Worm (Caenorhabditis elegans) whole organism, L2 larva: ENCODE results near the gene dcar-1.

Source experiments
- C34F6.9 ChIP-seq: fragments of 150-350 bp; optimal IDR thresholded peaks from 2 replicates; lab custom pipeline; 2014; ENCODE audit warnings: missing biosample characterization, missing genetic modification characterization
- F13H6.1 ChIP-seq: sonication (generic microtip); optimal IDR thresholded peaks from 2 replicates; lab custom pipeline; 2016; ENCODE audit warnings: missing genetic modification characterization, missing compliant biosample characterization
- R02D3.7 ChIP-seq: fragments of 150-350 bp; optimal IDR thresholded peaks from 2 replicates; lab custom pipeline; 2014; ENCODE audit warnings: missing biosample characterization, missing genetic modification characterization
- Y55F3AM.14 ChIP-seq: fragments of 200-800 bp; sonication (Bioruptor generic); optimal IDR thresholded peaks from 2 replicates; lab custom pipeline; 2018; ENCODE audit warnings: mild to moderate bottlenecking, missing genetic modification characterization, missing compliant biosample characterization
- ZK546.5 ChIP-seq: sonication (generic microtip); optimal IDR thresholded peaks from 2 replicates; lab custom pipeline; 2017; ENCODE audit warnings: missing biosample characterization, missing genetic modification characterization
- alr-1 ChIP-seq: fragments of 150-350 bp; optimal IDR thresholded peaks from 2 replicates; lab custom pipeline; 2014; ENCODE audit warnings: missing biosample characterization, missing genetic modification characterization
- ama-1 ChIP-seq: fragments of 150-350 bp; optimal IDR thresholded peaks from 2 replicates; lab custom pipeline; 2018; ENCODE audit warnings: inconsistent platforms
- blmp-1 ChIP-seq: sonication (generic microtip); optimal IDR thresholded peaks from 2 replicates; lab custom pipeline; 2017; ENCODE audit warnings: missing genetic modification characterization, mild to moderate bottlenecking, missing compliant biosample characterization, antibody characterized with exemption, moderate library complexity; ENCODE audit not compliant: insufficient read depth
- ceh-16 ChIP-seq: fragments of 150-350 bp; optimal IDR thresholded peaks from 2 replicates; lab custom pipeline; 2014; ENCODE audit warnings: missing biosample characterization, missing genetic modification characterization
- ceh-82 ChIP-seq: fragments of 150-350 bp; optimal IDR thresholded peaks from 2 replicates; lab custom pipeline; 2014; ENCODE audit warnings: missing biosample characterization, missing genetic modification characterization
- crh-2 ChIP-seq: sonication (generic microtip); optimal IDR thresholded peaks from 2 replicates; lab custom pipeline; 2017; ENCODE audit warnings: missing biosample characterization, missing genetic modification characterization
- dmd-4 ChIP-seq: sonication (generic microtip); optimal IDR thresholded peaks from 2 replicates; lab custom pipeline; 2017; ENCODE audit warnings: missing biosample characterization, missing genetic modification characterization
- egl-27 ChIP-seq: sonication (generic microtip); optimal IDR thresholded peaks from 3 replicates; lab custom pipeline; 2017; ENCODE audit warnings: missing biosample characterization, missing genetic modification reagents, missing genetic modification characterization
- elt-1 ChIP-seq: fragments of 150-350 bp; optimal IDR thresholded peaks from 2 replicates; lab custom pipeline; 2014; ENCODE audit warnings: missing biosample characterization, missing genetic modification characterization
- elt-3 ChIP-seq: sonication (generic microtip); optimal IDR thresholded peaks from 2 replicates; lab custom pipeline; 2017; ENCODE audit warnings: missing biosample characterization, missing genetic modification characterization
- fos-1 ChIP-seq: fragments of 150-350 bp; optimal IDR thresholded peaks from 2 replicates; lab custom pipeline; 2014; ENCODE audit warnings: missing biosample characterization, missing genetic modification characterization
- gmeb-1 ChIP-seq: fragments of 150-350 bp; optimal IDR thresholded peaks from 2 replicates; lab custom pipeline; 2014; ENCODE audit warnings: missing biosample characterization, missing genetic modification characterization
- lin-11 ChIP-seq: fragments of 150-350 bp; sonication (generic microtip); optimal IDR thresholded peaks from 2 replicates; lab custom pipeline; 2014; ENCODE audit warnings: missing biosample characterization, missing genetic modification characterization, inconsistent platforms, mixed read lengths
- lin-13 ChIP-seq: fragments of 150-350 bp; optimal IDR thresholded peaks from 2 replicates; lab custom pipeline; 2014; ENCODE audit warnings: missing biosample characterization, missing genetic modification reagents, missing genetic modification characterization
- lin-39 ChIP-seq: fragments of 150-350 bp; optimal IDR thresholded peaks from 2 replicates; lab custom pipeline; 2014; ENCODE audit warnings: missing biosample characterization, missing genetic modification reagents, missing genetic modification characterization
- lsy-2 ChIP-seq, 2 experiments: fragments of 150-350 bp in 1 of 2; sonication (generic microtip) in 1 of 2; optimal IDR thresholded peaks; 2 replicates each; lab custom pipeline; 2014 to 2017; ENCODE audit warnings: missing biosample characterization in 2 of 2, missing genetic modification characterization in 2 of 2
- mab-5 ChIP-seq: fragments of 150-350 bp; optimal IDR thresholded peaks from 2 replicates; lab custom pipeline; 2014; ENCODE audit warnings: missing biosample characterization, missing genetic modification characterization
- mbf-1 ChIP-seq: sonication (generic microtip); optimal IDR thresholded peaks from 2 replicates; lab custom pipeline; 2017; ENCODE audit warnings: missing biosample characterization, missing genetic modification characterization
- mdl-1 ChIP-seq, 2 experiments: fragments of 150-350 bp in 1 of 2; sonication (generic microtip) in 1 of 2; optimal IDR thresholded peaks; 2 replicates each; lab custom pipeline; 2017; ENCODE audit warnings: missing biosample characterization in 2 of 2, missing genetic modification characterization in 2 of 2
- nhr-11 ChIP-seq: fragments of 150-350 bp; optimal IDR thresholded peaks from 2 replicates; lab custom pipeline; 2014; ENCODE audit warnings: missing biosample characterization, missing genetic modification characterization
- nhr-12 ChIP-seq: fragments of 150-350 bp; optimal IDR thresholded peaks from 2 replicates; lab custom pipeline; 2014; ENCODE audit warnings: missing biosample characterization, missing genetic modification characterization
- nhr-129 ChIP-seq: fragments of 150-350 bp; optimal IDR thresholded peaks from 2 replicates; lab custom pipeline; 2014; ENCODE audit warnings: missing biosample characterization, missing genetic modification characterization
- nhr-21 ChIP-seq: fragments of 150-350 bp; optimal IDR thresholded peaks from 2 replicates; lab custom pipeline; 2014; ENCODE audit warnings: missing biosample characterization, missing genetic modification characterization
- nhr-25 ChIP-seq: fragments of 150-350 bp; sonication (generic microtip); optimal IDR thresholded peaks from 3 replicates; lab custom pipeline; 2014; ENCODE audit warnings: missing biosample characterization, missing genetic modification characterization
- nhr-6 ChIP-seq: fragments of 150-350 bp; optimal IDR thresholded peaks from 2 replicates; lab custom pipeline; 2014; ENCODE audit warnings: missing biosample characterization, missing genetic modification characterization
- nhr-77 ChIP-seq: fragments of 150-350 bp; optimal IDR thresholded peaks from 2 replicates; lab custom pipeline; 2014; ENCODE audit warnings: missing biosample characterization, missing genetic modification characterization
- sem-4 ChIP-seq: fragments of 150-350 bp; optimal IDR thresholded peaks from 2 replicates; lab custom pipeline; 2014; ENCODE audit warnings: missing biosample characterization, missing genetic modification reagents, missing genetic modification characterization
- skn-1 ChIP-seq: sonication (generic microtip); optimal IDR thresholded peaks from 2 replicates; lab custom pipeline; 2017; ENCODE audit warnings: missing biosample characterization, missing genetic modification characterization
- sma-3 ChIP-seq: sonication (generic microtip); optimal IDR thresholded peaks from 2 replicates; lab custom pipeline; 2016; ENCODE audit warnings: missing genetic modification reagents, missing genetic modification characterization, missing compliant biosample characterization
- sma-9 ChIP-seq, 2 experiments: fragments of 150-350 bp in 1 of 2; sonication (generic microtip) in 1 of 2; optimal IDR thresholded peaks; 2 replicates each; lab custom pipeline; 2014 to 2016; ENCODE audit warnings: missing genetic modification characterization in 2 of 2, mild to moderate bottlenecking in 1 of 2, missing biosample characterization in 1 of 2, missing compliant biosample characterization in 1 of 2, missing genetic modification reagents in 1 of 2, moderate library complexity in 1 of 2
- snpc-4 ChIP-seq: fragments of 150-350 bp; optimal IDR thresholded peaks from 2 replicates; lab custom pipeline; 2014; ENCODE audit warnings: missing biosample characterization, missing genetic modification characterization
- unc-39 ChIP-seq: fragments of 150-350 bp; optimal IDR thresholded peaks from 2 replicates; lab custom pipeline; 2014; ENCODE audit warnings: missing biosample characterization, missing genetic modification characterization
- unc-55 ChIP-seq: fragments of 150-350 bp; sonication (generic microtip); optimal IDR thresholded peaks from 3 replicates; lab custom pipeline; 2014; ENCODE audit warnings: missing biosample characterization, missing genetic modification reagents, missing genetic modification characterization
- zag-1 ChIP-seq: fragments of 150-350 bp; optimal IDR thresholded peaks from 2 replicates; lab custom pipeline; 2014; ENCODE audit warnings: missing biosample characterization, missing genetic modification characterization
- ztf-1 ChIP-seq: fragments of 200-800 bp; sonication (Bioruptor generic); conservative IDR thresholded peaks from 2 replicates; pipeline ENCODE4 v1.3.6; 2022; ENCODE audit warnings: missing genetic modification characterization, missing compliant biosample characterization
- ztf-11 ChIP-seq: sonication (generic microtip); optimal IDR thresholded peaks from 2 replicates; lab custom pipeline; 2017; ENCODE audit warnings: missing biosample characterization, missing genetic modification characterization
- ztf-4 ChIP-seq: fragments of 150-350 bp; optimal IDR thresholded peaks from 2 replicates; lab custom pipeline; 2014; ENCODE audit warnings: missing biosample characterization, missing genetic modification characterization

Gene dcar-1

ce11 chrV:17951172-17951999 lies 41.3 kb downstream of the dcar-1 start, which contains the start of gene Y59A8B.24:
TSS of gene Y59A8B.24 (plus strand) at chrV:17951949.
- peak; percentile 36 for TF ChIP-seq ceh-82 (tag; lab: Kevin White, UChicago)
- peak; percentile 91 for TF ChIP-seq nhr-25 (tag; lab: Kevin White, UChicago)
- peak; percentile 87 for TF ChIP-seq nhr-21 (tag; lab: Kevin White, UChicago)
- peak; percentile 68 to 91 for TF ChIP-seq lsy-2 (tag; optimal IDR thresholded peaks at IDR 0.05; lab: Kevin White, UChicago)
- TF ChIP-seq nhr-6 (tag; lab: Kevin White, UChicago) = peak; percentile 78
- peak; percentile 95 for TF ChIP-seq lin-13 (GFP tag; lab: Kevin White, UChicago)
- TF ChIP-seq unc-55 = peak; percentile 97
- TF ChIP-seq C34F6.9 (tag; lab: Kevin White, UChicago) = peak; percentile 98
- peak; percentile 72 for TF ChIP-seq gmeb-1
- peak; percentile 89 for TF ChIP-seq mab-5
- peak; percentile 37 for TF ChIP-seq ZK546.5
- TF ChIP-seq egl-27 (tag; lab: Kevin White, UChicago) = peak; percentile 69
- TF ChIP-seq nhr-12 (tag; lab: Kevin White, UChicago) = no peak
- no peak for TF ChIP-seq mbf-1
- no peak for TF ChIP-seq nhr-11 (tag; lab: Kevin White, UChicago)
- no peak for TF ChIP-seq dmd-4
- peak; percentile 93 for TF ChIP-seq sma-3
- TF ChIP-seq ceh-16 (tag; lab: Kevin White, UChicago) = peak; percentile 73
- TF ChIP-seq nhr-129 (tag; lab: Kevin White, UChicago) = peak; percentile 94
- peak; percentile 76 for TF ChIP-seq sem-4 (tag; lab: Kevin White, UChicago)
- TF ChIP-seq ama-1 (lab: Kevin White, UChicago) = peak; percentile 84
- no peak for TF ChIP-seq elt-3 (tag; lab: Kevin White, UChicago)
- TF ChIP-seq R02D3.7 = no peak
- TF ChIP-seq ztf-4 = peak; percentile 76
- TF ChIP-seq zag-1 (tag; lab: Kevin White, UChicago) = peak; percentile 70
- TF ChIP-seq fos-1 (tag; lab: Kevin White, UChicago) = peak; percentile 75
- no peak for TF ChIP-seq ztf-11 (tag; lab: Kevin White, UChicago)
- peak; percentile 85 for TF ChIP-seq snpc-4 (tag; lab: Kevin White, UChicago)
- no peak for TF ChIP-seq alr-1 (tag; lab: Kevin White, UChicago)
- TF ChIP-seq nhr-77 (tag; lab: Kevin White, UChicago) = peak; percentile 5
- TF ChIP-seq blmp-1 = peak; percentile 72
- TF ChIP-seq elt-1 (tag; lab: Kevin White, UChicago) = no peak
- peak; percentile 86 for TF ChIP-seq sma-9 (GFP tag; optimal IDR thresholded peaks at IDR 0.05; lab: Kevin White, UChicago)
- TF ChIP-seq sma-9 (tag; optimal IDR thresholded peaks at IDR 0.05; lab: Kevin White, UChicago) = no peak
- peak; percentile 95 for TF ChIP-seq F13H6.1 (tag; lab: Kevin White, UChicago)
- TF ChIP-seq unc-39 = peak; percentile 47
- no peak for TF ChIP-seq skn-1 (tag; lab: Kevin White, UChicago)
- TF ChIP-seq Y55F3AM.14 (GFP tag; lab: Kevin White, UChicago) = peak; percentile 83
- peak; percentile 55 to 76 for TF ChIP-seq mdl-1 (tag; optimal IDR thresholded peaks at IDR 0.05; lab: Kevin White, UChicago)
- TF ChIP-seq crh-2 (tag; lab: Kevin White, UChicago) = peak; percentile 95
- no peak for TF ChIP-seq lin-39 (tag; lab: Kevin White, UChicago)
- TF ChIP-seq lin-11 (tag; lab: Kevin White, UChicago) = peak; percentile 88

DNA sequence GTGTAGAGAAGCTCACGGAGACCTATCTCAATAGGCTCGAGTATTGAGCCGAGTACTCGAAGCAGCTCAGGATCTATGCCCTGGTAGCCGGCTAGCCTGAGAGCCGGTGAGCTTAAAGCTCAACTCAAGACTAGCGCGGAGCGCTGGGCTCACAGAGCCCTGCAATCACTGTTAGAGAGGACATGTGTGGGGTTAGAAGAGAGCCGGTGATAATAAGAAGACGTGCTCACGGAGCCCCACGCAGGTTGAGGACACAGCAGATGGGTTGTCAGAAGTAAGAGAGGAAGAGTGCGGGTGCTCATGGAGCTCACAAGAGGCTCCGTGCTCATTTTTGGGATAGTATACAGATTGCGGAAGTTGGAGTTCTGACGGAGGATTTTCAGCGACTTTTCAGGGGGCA lies 42.2 kb downstream of the dcar-1 start:
- TF ChIP-seq nhr-129 (tag; lab: Kevin White, UChicago) (no peak), unc-55 (no peak), ztf-1 (GFP tag; lab: Robert Waterston, UW) (0 out of 2 replicates have a peak, but pooled peaks have one; percentile 59)
